Worm (Caenorhabditis elegans): ENCODE results near the gene C14B1.8.

C14B1.8 gene

DNA sequence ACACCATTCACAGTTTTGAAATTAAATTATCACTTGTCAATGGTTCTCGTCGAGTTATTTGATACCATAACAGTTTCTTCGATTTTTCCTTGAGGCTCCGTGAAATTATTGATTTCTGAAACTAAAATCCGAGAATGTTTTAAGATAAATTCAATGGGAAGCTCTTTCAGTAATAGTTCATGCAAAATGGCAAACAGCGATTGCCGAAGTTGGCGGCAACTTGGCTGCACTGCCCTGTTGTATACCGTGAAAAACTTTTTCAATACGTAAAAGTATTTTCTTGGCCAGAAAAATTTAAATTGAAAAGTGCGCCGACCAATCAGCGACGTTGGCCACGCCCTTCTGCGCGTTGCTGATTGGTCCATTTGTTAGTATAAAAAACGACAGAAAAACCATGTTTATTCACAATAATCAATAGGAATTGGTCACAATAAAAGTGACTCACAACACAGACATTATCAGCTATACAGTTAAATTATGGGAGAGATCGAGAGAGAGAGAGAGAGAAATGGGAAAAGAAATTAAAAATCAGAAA lies 36.5 kb downstream of the C14B1.8 start:
- TF ChIP-seq nhr-12 (tag; optimal IDR thresholded peaks at IDR 0.05) (no peak), F13H6.1 (tag; optimal IDR thresholded peaks at IDR 0.05) (no peak), crh-2 (tag; optimal IDR thresholded peaks at IDR 0.05) (no peak), nhr-129 (tag; optimal IDR thresholded peaks at IDR 0.05) (no peak), unc-39 (tag; optimal IDR thresholded peaks at IDR 0.05) (no peak), sma-9 (GFP tag; optimal IDR thresholded peaks at IDR 0.05) (no peak), sma-9 (tag; optimal IDR thresholded peaks at IDR 0.05) (no peak), lin-11 (tag; optimal IDR thresholded peaks at IDR 0.05) (no peak), sma-3 (GFP tag; optimal IDR thresholded peaks at IDR 0.05) (no peak), skn-1 (tag; optimal IDR thresholded peaks at IDR 0.05) (no peak), ceh-16 (tag; optimal IDR thresholded peaks at IDR 0.05) (no peak), nhr-11 (tag; optimal IDR thresholded peaks at IDR 0.05) (no peak), alr-1 (tag; optimal IDR thresholded peaks at IDR 0.05) (no peak), dmd-4 (tag; optimal IDR thresholded peaks at IDR 0.05) (no peak), gmeb-1 (tag; optimal IDR thresholded peaks at IDR 0.05) (no peak), peb-1 (tag; optimal IDR thresholded peaks at IDR 0.05) (no peak)

DNA sequence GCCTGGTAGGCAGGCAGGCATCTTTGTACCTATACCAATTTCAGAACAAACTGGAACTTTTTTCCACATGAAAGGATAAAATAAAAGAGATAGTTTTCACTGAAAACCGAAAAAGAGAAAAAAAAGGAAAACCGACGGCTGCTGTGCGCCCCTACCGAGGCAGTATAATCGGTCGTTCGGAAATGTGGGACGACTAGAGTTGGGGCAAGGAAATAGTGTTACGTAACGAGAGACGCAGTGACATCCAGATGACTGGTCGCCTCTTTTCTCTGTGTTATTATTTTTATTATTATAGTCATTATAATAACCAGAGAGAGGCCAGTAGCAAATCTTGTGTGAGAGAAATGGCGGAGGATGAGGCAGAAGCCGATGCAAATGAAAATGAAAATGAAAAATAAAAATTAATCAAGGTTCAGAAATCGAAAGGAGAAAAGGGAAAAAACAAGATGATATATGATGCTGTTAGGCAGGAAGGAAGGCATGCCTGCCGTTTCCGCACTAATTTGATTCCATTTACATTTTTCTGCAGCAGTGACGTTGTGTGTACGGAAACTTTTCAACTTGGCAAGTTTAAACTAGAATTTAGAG lies 38.0 kb downstream of the C14B1.8 start:
- TF ChIP-seq nhr-25 (tag; optimal IDR thresholded peaks at IDR 0.05) (peak; percentile 6), nhr-77 (tag; optimal IDR thresholded peaks at IDR 0.05) (no peak), dmd-4 (tag; optimal IDR thresholded peaks at IDR 0.05) (no peak), Y55F3AM.14 (GFP tag; optimal IDR thresholded peaks at IDR 0.05) (no peak), sma-9 (GFP tag; optimal IDR thresholded peaks at IDR 0.05) (peak; percentile 21), sma-9 (tag; optimal IDR thresholded peaks at IDR 0.05) (no peak), unc-39 (tag; optimal IDR thresholded peaks at IDR 0.05) (no peak), skn-1 (tag; optimal IDR thresholded peaks at IDR 0.05) (no peak), elt-1 (tag; optimal IDR thresholded peaks at IDR 0.05) (no peak), blmp-1 (tag; optimal IDR thresholded peaks at IDR 0.05; ENCODE audit: insufficient read depth) (peak; percentile 20)

DNA sequence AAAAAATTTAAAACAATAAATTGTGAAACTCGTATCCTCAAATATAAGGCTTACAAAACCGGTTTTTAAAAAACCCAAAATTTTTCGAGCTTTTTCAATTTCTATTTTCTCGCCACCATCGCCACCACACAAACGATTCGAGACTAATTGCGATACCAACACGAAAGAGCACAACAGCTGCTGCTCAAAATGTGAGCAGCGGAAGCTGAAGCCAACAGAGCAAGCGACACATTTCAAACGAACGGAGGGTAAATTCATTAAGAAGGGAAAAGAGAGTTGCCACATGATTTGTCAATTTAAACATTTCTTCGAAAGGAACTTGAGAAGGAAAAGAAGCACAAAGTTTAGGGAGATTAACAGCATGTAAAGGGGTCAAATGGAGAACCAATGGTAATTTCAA lies 40.4 kb downstream of the C14B1.8 start:
- TF ChIP-seq lsy-2 (tag; optimal IDR thresholded peaks at IDR 0.05) (peak in 1 of 2 experiments; percentile 34), sem-4 (tag; optimal IDR thresholded peaks at IDR 0.05) (peak; percentile 9), zag-1 (tag; optimal IDR thresholded peaks at IDR 0.05) (no peak)

DNA sequence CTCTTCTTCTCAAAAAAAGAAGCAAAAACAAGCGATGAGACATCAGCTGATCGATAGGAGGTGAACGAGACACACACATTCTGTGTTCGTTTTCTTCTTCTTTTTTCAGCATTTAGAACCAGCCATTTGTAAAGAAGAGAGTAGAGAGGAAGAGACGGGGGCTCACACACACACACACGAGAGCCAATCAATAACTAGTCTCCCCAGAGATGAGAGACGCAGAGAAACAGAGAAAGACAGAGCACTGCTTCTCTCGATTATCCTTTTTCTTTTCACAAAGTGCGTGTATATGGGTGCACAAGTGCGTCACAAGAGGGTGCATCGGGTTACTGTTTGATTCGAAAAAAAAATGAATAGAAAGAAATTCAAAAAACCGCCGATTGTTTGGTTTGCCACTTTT lies 42.1 kb downstream of the C14B1.8 start:
- TF ChIP-seq skn-1 (tag; optimal IDR thresholded peaks at IDR 0.05) (no peak), nhr-11 (tag; optimal IDR thresholded peaks at IDR 0.05) (no peak), fos-1 (tag; optimal IDR thresholded peaks at IDR 0.05) (no peak), blmp-1 (tag; optimal IDR thresholded peaks at IDR 0.05; ENCODE audit: insufficient read depth) (no peak), alr-1 (tag; optimal IDR thresholded peaks at IDR 0.05) (no peak), unc-62 (GFP tag; optimal IDR thresholded peaks at IDR 0.05) (no peak), Y55F3AM.14 (GFP tag; optimal IDR thresholded peaks at IDR 0.05) (peak; percentile 58), egl-27 (tag; optimal IDR thresholded peaks at IDR 0.05) (peak; percentile 23), peb-1 (tag; optimal IDR thresholded peaks at IDR 0.05) (no peak), nhr-12 (tag; optimal IDR thresholded peaks at IDR 0.05) (no peak), nhr-25 (tag; optimal IDR thresholded peaks at IDR 0.05) (no peak), ceh-16 (tag; optimal IDR thresholded peaks at IDR 0.05) (no peak), unc-39 (tag; optimal IDR thresholded peaks at IDR 0.05) (no peak), zag-1 (tag; optimal IDR thresholded peaks at IDR 0.05) (peak; percentile 67), nhr-129 (tag; optimal IDR thresholded peaks at IDR 0.05) (peak; percentile 75), mab-5 (tag; optimal IDR thresholded peaks at IDR 0.05) (peak; percentile 90), dmd-4 (tag; optimal IDR thresholded peaks at IDR 0.05) (no peak), nhr-77 (tag; optimal IDR thresholded peaks at IDR 0.05) (no peak), mbf-1 (tag; optimal IDR thresholded peaks at IDR 0.05) (no peak), nhr-21 (tag; optimal IDR thresholded peaks at IDR 0.05) (peak; percentile 36), snpc-4 (tag; optimal IDR thresholded peaks at IDR 0.05) (no peak), nhr-237 (tag; optimal IDR thresholded peaks at IDR 0.05) (no peak), unc-55 (GFP tag; optimal IDR thresholded peaks at IDR 0.05) (peak; percentile 90), F13H6.1 (tag; optimal IDR thresholded peaks at IDR 0.05) (peak; percentile 83), elt-3 (tag; optimal IDR thresholded peaks at IDR 0.05) (no peak), sma-9 (GFP tag; optimal IDR thresholded peaks at IDR 0.05) (peak; percentile 81), sma-9 (tag; optimal IDR thresholded peaks at IDR 0.05) (no peak), nhr-10 (tag; optimal IDR thresholded peaks at IDR 0.05) (no peak), aly-2 (tag; optimal IDR thresholded peaks at IDR 0.05) (no peak), ZK546.5 (tag; optimal IDR thresholded peaks at IDR 0.05) (no peak), lin-13 (GFP tag; optimal IDR thresholded peaks at IDR 0.05) (peak; percentile 59), ztf-1 (GFP tag; conservative IDR thresholded peaks at IDR 0.05) (no peak), R02D3.7 (tag; optimal IDR thresholded peaks at IDR 0.05) (no peak), lsy-2 (tag; optimal IDR thresholded peaks at IDR 0.05) (peak; percentile 47 to 84), nhr-6 (tag; optimal IDR thresholded peaks at IDR 0.05) (no peak), lin-39 (tag; optimal IDR thresholded peaks at IDR 0.05) (no peak), elt-1 (tag; optimal IDR thresholded peaks at IDR 0.05) (no peak), sem-4 (tag; optimal IDR thresholded peaks at IDR 0.05) (peak; percentile 50), lin-11 (tag; optimal IDR thresholded peaks at IDR 0.05) (no peak), gmeb-1 (tag; optimal IDR thresholded peaks at IDR 0.05) (no peak), C34F6.9 (tag; optimal IDR thresholded peaks at IDR 0.05) (peak; percentile 93), ceh-82 (tag; optimal IDR thresholded peaks at IDR 0.05) (no peak)

All from whole organism, L2 larva.